Worm (Caenorhabditis elegans) whole organism, L4 larva: ENCODE results near the gene par-3.

Experiments
- F10B5.3 ChIP-seq: sonication (generic microtip); optimal IDR thresholded peaks from 2 replicates; lab custom pipeline; 2016; ENCODE audit warnings: mild to moderate bottlenecking, missing genetic modification characterization, missing compliant biosample characterization
- F44E2.7 ChIP-seq: fragments of 200-800 bp; sonication (Bioruptor generic); IDR thresholded peaks from 2 replicates; pipeline ENCODE4 v2.1.2; 2022; ENCODE audit warnings: missing genetic modification characterization, missing compliant biosample characterization
- F49E8.2 ChIP-seq: sonication (generic microtip); optimal IDR thresholded peaks from 2 replicates; lab custom pipeline; 2016; ENCODE audit warnings: missing compliant biosample characterization, mild to moderate bottlenecking, missing genetic modification characterization, borderline replicate concordance
- T20F7.1 ChIP-seq: fragments of 200-800 bp; sonication (Bioruptor generic); optimal IDR thresholded peaks from 2 replicates; lab custom pipeline; 2018; ENCODE audit warnings: mild to moderate bottlenecking, missing genetic modification characterization, missing compliant biosample characterization
- Y105C5A.15 ChIP-seq: fragments of 200-800 bp; sonication (Bioruptor generic); IDR thresholded peaks from 2 replicates; pipeline ENCODE4 v1.3.6; 2022; ENCODE audit warnings: missing genetic modification characterization, missing compliant biosample characterization
- Y5F2A.4 ChIP-seq: fragments of 200-800 bp; sonication (Bioruptor generic); optimal IDR thresholded peaks from 2 replicates; lab custom pipeline; 2018; ENCODE audit warnings: mild to moderate bottlenecking, missing genetic modification characterization, missing compliant biosample characterization
- ZK546.5 ChIP-seq, 2 experiments: sonication (generic microtip); optimal IDR thresholded peaks; 2 replicates each; lab custom pipeline; 2017; ENCODE audit warnings: missing biosample characterization in 2 of 2, missing genetic modification characterization in 2 of 2
- aha-1 ChIP-seq: fragments of 150-350 bp; peaks from one replicate; lab custom pipeline; 2014; ENCODE audit warnings: missing biosample characterization, missing genetic modification characterization
- ama-1 ChIP-seq: fragments of 150-350 bp; optimal IDR thresholded peaks from 2 replicates; lab custom pipeline; 2014; ENCODE audit warnings: inconsistent platforms, mixed read lengths
- arid-1 ChIP-seq: fragments of 200-800 bp; sonication (Bioruptor generic); conservative IDR thresholded peaks from 2 replicates; pipeline ENCODE4 v1.3.6; 2022; ENCODE audit warnings: missing genetic modification reagents, missing genetic modification characterization, missing compliant biosample characterization
- ceh-44 ChIP-seq: fragments of 200-800 bp; sonication (Bioruptor generic); IDR thresholded peaks from 2 replicates; pipeline ENCODE4 v1.3.6; 2022; ENCODE audit warnings: missing genetic modification reagents, missing genetic modification characterization, missing compliant biosample characterization
- ceh-82 ChIP-seq: sonication (generic microtip); optimal IDR thresholded peaks from 2 replicates; lab custom pipeline; 2017; ENCODE audit warnings: missing biosample characterization, missing genetic modification characterization
- ctbp-1 ChIP-seq: fragments of 200-800 bp; sonication (Bioruptor generic); IDR thresholded peaks from 2 replicates; pipeline ENCODE4 v1.3.6; 2022; ENCODE audit warnings: missing genetic modification reagents, missing genetic modification characterization, missing compliant biosample characterization
- daf-12 ChIP-seq: fragments of 150-350 bp; optimal IDR thresholded peaks from 2 replicates; lab custom pipeline; 2014; ENCODE audit warnings: missing biosample characterization, missing genetic modification reagents, missing genetic modification characterization
- daf-19 ChIP-seq: fragments of 200-800 bp; sonication (Bioruptor generic); conservative IDR thresholded peaks from 2 replicates; pipeline ENCODE4 v1.3.6; 2022; ENCODE audit warnings: missing genetic modification characterization, missing compliant biosample characterization
- dmd-6 ChIP-seq: fragments of 200-800 bp; sonication (Bioruptor generic); IDR thresholded peaks from 2 replicates; pipeline ENCODE4 v1.3.6; 2022; ENCODE audit warnings: missing genetic modification reagents, missing genetic modification characterization, missing compliant biosample characterization
- egl-27 ChIP-seq: sonication (generic microtip); optimal IDR thresholded peaks from 3 replicates; lab custom pipeline; 2017; ENCODE audit warnings: missing biosample characterization, missing genetic modification reagents, missing genetic modification characterization
- egl-43 ChIP-seq: fragments of 200-800 bp; sonication (Bioruptor generic); IDR thresholded peaks from 2 replicates; pipeline ENCODE4 v1.3.6; 2022; ENCODE audit warnings: missing genetic modification reagents, missing genetic modification characterization, missing compliant biosample characterization
- hlh-30 ChIP-seq: sonication (generic microtip); optimal IDR thresholded peaks from 2 replicates; lab custom pipeline; 2017; ENCODE audit warnings: antibody characterized with exemption, mild to moderate bottlenecking, missing genetic modification characterization, missing compliant biosample characterization; ENCODE audit not compliant: insufficient read depth
- hmg-1.1 ChIP-seq: fragments of 200-800 bp; sonication (Bioruptor generic); IDR thresholded peaks from 2 replicates; pipeline ENCODE4 v1.3.6; 2022; ENCODE audit warnings: missing genetic modification reagents, missing genetic modification characterization, missing compliant biosample characterization
- lin-29 ChIP-seq: fragments of 200-800 bp; sonication (Bioruptor generic); IDR thresholded peaks from 2 replicates; pipeline ENCODE4 v1.3.6; 2022; ENCODE audit warnings: missing genetic modification reagents, missing genetic modification characterization, missing compliant biosample characterization
- lin-39 ChIP-seq: fragments of 150-350 bp; optimal IDR thresholded peaks from 2 replicates; lab custom pipeline; 2014; ENCODE audit warnings: missing biosample characterization, missing genetic modification reagents, missing genetic modification characterization
- mdl-1 ChIP-seq, 2 experiments: fragments of 150-350 bp in 1 of 2; sonication (generic microtip) in 1 of 2; optimal IDR thresholded peaks; 2 replicates each; lab custom pipeline; 2014 to 2017; ENCODE audit warnings: missing biosample characterization in 2 of 2, missing genetic modification characterization in 2 of 2
- mep-1 ChIP-seq: fragments of 150-350 bp; sonication (generic microtip); optimal IDR thresholded peaks from 3 replicates; lab custom pipeline; 2014; ENCODE audit warnings: missing biosample characterization, missing genetic modification characterization
- mes-2 ChIP-seq: sonication (generic microtip); optimal IDR thresholded peaks from 2 replicates; lab custom pipeline; 2016; ENCODE audit warnings: missing genotype, mild to moderate bottlenecking, missing genetic modification characterization, missing compliant biosample characterization; ENCODE audit not compliant: poor library complexity, severe bottlenecking
- mxl-3 ChIP-seq: fragments of 200-800 bp; sonication (Bioruptor generic); optimal IDR thresholded peaks from 2 replicates; lab custom pipeline; 2018; ENCODE audit warnings: mild to moderate bottlenecking, missing genetic modification characterization, missing compliant biosample characterization
- nhr-111 ChIP-seq: fragments of 200-800 bp; sonication (Bioruptor generic); optimal IDR thresholded peaks from 2 replicates; lab custom pipeline; 2018; ENCODE audit warnings: mild to moderate bottlenecking, missing genetic modification characterization, missing compliant biosample characterization
- nhr-25 ChIP-seq: sonication (generic microtip); optimal IDR thresholded peaks from 2 replicates; lab custom pipeline; 2017; ENCODE audit warnings: missing genetic modification characterization, mild to moderate bottlenecking, missing compliant biosample characterization, antibody characterized with exemption, moderate library complexity, borderline replicate concordance; ENCODE audit not compliant: insufficient read depth
- nhr-28 ChIP-seq: fragments of 150-350 bp; optimal IDR thresholded peaks from 2 replicates; lab custom pipeline; 2014; ENCODE audit warnings: missing biosample characterization, missing genetic modification characterization
- nhr-42 ChIP-seq: fragments of 200-800 bp; sonication (Bioruptor generic); IDR thresholded peaks from 2 replicates; pipeline ENCODE4 v1.3.6; 2022; ENCODE audit warnings: missing genetic modification characterization, missing compliant biosample characterization
- nhr-48 ChIP-seq: sonication (generic microtip); optimal IDR thresholded peaks from 2 replicates; lab custom pipeline; 2016; ENCODE audit warnings: mild to moderate bottlenecking, missing genetic modification characterization, missing compliant biosample characterization
- nhr-77 ChIP-seq: fragments of 150-350 bp; optimal IDR thresholded peaks from 2 replicates; lab custom pipeline; 2014; ENCODE audit warnings: missing biosample characterization, missing genetic modification characterization
- pha-4 ChIP-seq, 2 experiments: fragments of 150-350 bp in 1 of 2; fragments of 200-800 bp in 1 of 2; sonication (Bioruptor generic) in 1 of 2; IDR thresholded peaks in 1 of 2; optimal IDR thresholded peaks in 1 of 2; 2 replicates each; pipeline versions ENCODE4 v1.3.6 to Lab custom; 2014 to 2022; ENCODE audit warnings: missing genetic modification characterization in 2 of 2, missing genetic modification reagents in 2 of 2, missing biosample characterization in 1 of 2, missing compliant biosample characterization in 1 of 2
- php-3 ChIP-seq: fragments of 200-800 bp; sonication (Bioruptor generic); IDR thresholded peaks from 2 replicates; pipeline ENCODE4 v1.3.6; 2022; ENCODE audit warnings: missing genetic modification reagents, missing genetic modification characterization, missing compliant biosample characterization
- sdz-12 ChIP-seq: fragments of 200-800 bp; sonication (Bioruptor generic); optimal IDR thresholded peaks from 2 replicates; lab custom pipeline; 2018; ENCODE audit warnings: mild to moderate bottlenecking, missing genetic modification characterization, missing compliant biosample characterization
- set-16 ChIP-seq: fragments of 200-800 bp; sonication (Bioruptor generic); IDR thresholded peaks from 2 replicates; pipeline ENCODE4 v1.3.6; 2022; ENCODE audit warnings: missing genetic modification reagents, missing genetic modification characterization, missing compliant biosample characterization
- skn-1 ChIP-seq: fragments of 150-350 bp; optimal IDR thresholded peaks from 2 replicates; lab custom pipeline; 2014; ENCODE audit warnings: missing biosample characterization, missing genetic modification characterization
- snpc-1.2 ChIP-seq: fragments of 200-800 bp; sonication (Bioruptor generic); IDR thresholded peaks from 2 replicates; pipeline ENCODE4 v1.3.6; 2022; ENCODE audit warnings: missing genetic modification reagents, missing genetic modification characterization, missing compliant biosample characterization
- snpc-4 ChIP-seq: fragments of 150-350 bp; optimal IDR thresholded peaks from 2 replicates; lab custom pipeline; 2014; ENCODE audit warnings: missing biosample characterization, missing genetic modification characterization
- spr-1 ChIP-seq: sonication (generic microtip); optimal IDR thresholded peaks from 2 replicates; lab custom pipeline; 2016; ENCODE audit warnings: mild to moderate bottlenecking, missing genetic modification characterization, missing compliant biosample characterization
- spr-3 ChIP-seq: fragments of 200-800 bp; sonication (Bioruptor generic); optimal IDR thresholded peaks from 2 replicates; lab custom pipeline; 2018; ENCODE audit warnings: mild to moderate bottlenecking, missing genetic modification characterization, missing compliant biosample characterization
- tag-97 ChIP-seq: fragments of 200-800 bp; sonication (Bioruptor generic); IDR thresholded peaks from 2 replicates; pipeline ENCODE4 v1.3.6; 2022; ENCODE audit warnings: missing genetic modification characterization, missing compliant biosample characterization
- tra-1 ChIP-seq: fragments of 200-800 bp; sonication (Bioruptor generic); IDR thresholded peaks from 2 replicates; pipeline ENCODE4 v1.3.6; 2022; ENCODE audit warnings: missing genetic modification reagents, missing genetic modification characterization, missing compliant biosample characterization
- unc-39 ChIP-seq: sonication (generic microtip); optimal IDR thresholded peaks from 2 replicates; lab custom pipeline; 2017; ENCODE audit warnings: missing biosample characterization, missing genetic modification characterization
- unc-62 ChIP-seq, 3 experiments: fragments of 150-350 bp in 1 of 3; sonication (generic microtip); optimal IDR thresholded peaks in 2 of 3; peaks in 1 of 3; 1 replicate in 1 of 3; 2 replicates in 2 of 3; lab custom pipeline; 2014 to 2017; ENCODE audit warnings: missing biosample characterization in 3 of 3, missing genetic modification characterization in 3 of 3, missing genetic modification reagents in 3 of 3, missing genotype in 1 of 3
- zag-1 ChIP-seq: fragments of 150-350 bp; optimal IDR thresholded peaks from 2 replicates; lab custom pipeline; 2014; ENCODE audit warnings: missing biosample characterization, missing genetic modification characterization
- zfp-3 ChIP-seq: fragments of 200-800 bp; sonication (Bioruptor generic); conservative IDR thresholded peaks from 2 replicates; pipeline ENCODE4 v1.3.6; 2022; ENCODE audit warnings: missing genetic modification reagents, missing genetic modification characterization, missing compliant biosample characterization
- zip-11 ChIP-seq: fragments of 200-800 bp; sonication (Bioruptor generic); IDR thresholded peaks from 2 replicates; pipeline ENCODE4 v1.3.6; 2022; ENCODE audit warnings: missing genetic modification characterization, missing compliant biosample characterization
- ztf-11 ChIP-seq: fragments of 150-350 bp; optimal IDR thresholded peaks from 2 replicates; lab custom pipeline; 2014; ENCODE audit warnings: missing biosample characterization, missing genetic modification characterization
- ztf-7 ChIP-seq: fragments of 150-350 bp; optimal IDR thresholded peaks from 2 replicates; lab custom pipeline; 2014; ENCODE audit warnings: missing biosample characterization, missing genetic modification characterization

par-3 gene

ce11 chrIII:5678935-5679334 lies 14.9 kb downstream of the par-3 start, which contains the start of the genes ska-3 and rps-12 (continued):
- peak; percentile 94 for TF ChIP-seq spr-1
- peak; percentile 97 for TF ChIP-seq nhr-25 (tag; lab: Kevin White, UChicago)
- TF ChIP-seq mdl-1 (tag; optimal IDR thresholded peaks at IDR 0.05; lab: Kevin White, UChicago): peak; percentile 90 to 97
- peak; percentile 86 for TF ChIP-seq zag-1 (tag; lab: Kevin White, UChicago)
- peak; percentile 96 for TF ChIP-seq zfp-3 (GFP tag; lab: Robert Waterston, UW)
- TF ChIP-seq F44E2.7: no peak
- peak; percentile 23; the same call in 1 of the 2 replicates for TF ChIP-seq set-16 (GFP tag; lab: Robert Waterston, UW)
- TF ChIP-seq sdz-12 (GFP tag; lab: Kevin White, UChicago): peak; percentile 11
- no peak for TF ChIP-seq zip-11 (GFP tag; lab: Robert Waterston, UW)
- peak; percentile 98 for TF ChIP-seq dmd-6 (GFP tag; lab: Robert Waterston, UW)
- TF ChIP-seq tra-1 (GFP tag; lab: Robert Waterston, UW): peak; percentile 95
- TF ChIP-seq ceh-44 (GFP tag; lab: Robert Waterston, UW): no peak
- TF ChIP-seq nhr-111: no peak
- no peak for TF ChIP-seq ceh-82 (tag; lab: Kevin White, UChicago)
- no peak for TF ChIP-seq egl-27
- peak; percentile 94 for TF ChIP-seq spr-3 (GFP tag; lab: Kevin White, UChicago)
- TF ChIP-seq lin-29 (GFP tag; lab: Robert Waterston, UW): peak; percentile 89
- TF ChIP-seq ctbp-1: peak; percentile 95
- peak in 1 of 2 experiments; percentile 100 for TF ChIP-seq unc-62 (GFP tag; optimal IDR thresholded peaks at IDR 0.05 in 1 of 2; lab: Kevin White, UChicago)
- no peak for TF ChIP-seq unc-62 (tag; optimal IDR thresholded peaks at IDR 0.05; lab: Kevin White, UChicago)
- no peak for TF ChIP-seq daf-12 (tag; lab: Kevin White, UChicago)
- peak; percentile 91 for TF ChIP-seq ama-1
- peak; percentile 99 for TF ChIP-seq mep-1 (tag; lab: Kevin White, UChicago)
- TF ChIP-seq T20F7.1 (GFP tag; lab: Kevin White, UChicago): no peak
- no peak for TF ChIP-seq unc-39 (tag; lab: Kevin White, UChicago)
- peak; percentile 98 for TF ChIP-seq arid-1
- peak; percentile 72 for TF ChIP-seq F10B5.3 (tag; lab: Kevin White, UChicago)
- peak; percentile 98 for TF ChIP-seq mes-2 (tag; lab: Kevin White, UChicago)
- peak; percentile 89 for TF ChIP-seq egl-43
- TF ChIP-seq hmg-1.1 (GFP tag; lab: Robert Waterston, UW): peak; percentile 98
- peak; percentile 99 for TF ChIP-seq nhr-77 (tag; lab: Kevin White, UChicago)
- TF ChIP-seq nhr-48 (tag; lab: Kevin White, UChicago): peak; percentile 84
- TF ChIP-seq snpc-4 (tag; lab: Kevin White, UChicago): peak; percentile 58
- TF ChIP-seq nhr-28 (tag; lab: Kevin White, UChicago): peak; percentile 97
- no peak for TF ChIP-seq tag-97
- peak; percentile 96 for TF ChIP-seq nhr-42 (GFP tag; lab: Robert Waterston, UW)
- no peak for TF ChIP-seq lin-39
- TF ChIP-seq hlh-30: peak; percentile 98
- TF ChIP-seq pha-4 (GFP tag; IDR thresholded peaks at IDR 0.05; lab: Robert Waterston, UW): peak; percentile 94
- TF ChIP-seq pha-4 (tag; optimal IDR thresholded peaks at IDR 0.05; lab: Kevin White, UChicago): peak; percentile 99
- TF ChIP-seq snpc-1.2: peak; percentile 68; the same call in 1 of the 2 replicates
- peak; percentile 93 for TF ChIP-seq ztf-7 (tag; lab: Kevin White, UChicago)
- peak; percentile 80 for TF ChIP-seq mxl-3
- TF ChIP-seq skn-1: no peak
- TF ChIP-seq F49E8.2 (tag; lab: Kevin White, UChicago): peak; percentile 52
- peak; percentile 64 for TF ChIP-seq php-3 (GFP tag; lab: Robert Waterston, UW)
- TF ChIP-seq daf-19 (GFP tag; lab: Robert Waterston, UW): peak; percentile 79; the same call in 1 of the 2 replicates
- TF ChIP-seq aha-1 (tag; lab: Kevin White, UChicago): peak; percentile 100
- peak in 1 of 2 experiments; percentile 87 for TF ChIP-seq ZK546.5 (tag; optimal IDR thresholded peaks at IDR 0.05; lab: Kevin White, UChicago)
- TF ChIP-seq Y5F2A.4 (GFP tag; lab: Kevin White, UChicago): peak; percentile 48
- TF ChIP-seq ztf-11 (tag; lab: Kevin White, UChicago): peak; percentile 44
- no peak for TF ChIP-seq Y105C5A.15 (GFP tag; lab: Robert Waterston, UW)
